Fruit fly (Drosophila melanogaster): Measurements from ENCODE around the gene Alg10.
A peak's percentile ranks its signal among the peaks of the same experiment; 100 is the strongest.

Gene Alg10

DNA sequence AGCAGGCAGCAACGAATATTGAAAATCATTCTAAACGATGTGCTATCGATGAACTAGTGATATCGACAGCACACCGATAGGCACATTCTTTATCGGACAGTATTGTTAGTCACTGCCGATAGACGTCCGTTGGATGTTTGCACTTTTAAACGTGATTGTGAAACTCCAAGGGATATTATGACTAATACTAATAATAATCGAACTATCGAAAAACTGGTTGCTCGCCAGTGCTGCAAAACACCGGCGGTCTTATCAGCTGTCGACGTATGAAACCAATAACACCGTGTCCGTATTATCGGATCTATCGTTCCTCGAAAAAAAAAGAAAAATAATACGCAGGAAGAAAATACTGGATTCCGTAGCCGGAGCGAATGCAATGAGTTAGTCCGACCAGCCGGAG lies 45.7 kb downstream of the Alg10 start, which contains the start of the genes Ube3a and CG7600 (continued):
- TF ChIP-seq CG18619 (GFP tag; optimal IDR thresholded peaks at IDR 0.05), result no peak
- no peak for TF ChIP-seq Hr78 (GFP tag; optimal IDR thresholded peaks at IDR 0.05)
- TF ChIP-seq amos (GFP tag; IDR thresholded peaks at IDR 0.05; ENCODE audit: partially characterized antibody), result peak; percentile 99
- TF ChIP-seq ttk (GFP tag; IDR thresholded peaks at IDR 0.05), result no peak
- TF ChIP-seq dan (GFP tag; IDR thresholded peaks at IDR 0.05), result no peak
- peak; percentile 60 for TF ChIP-seq Elba2 (GFP tag; optimal IDR thresholded peaks at IDR 0.05)
- no peak for TF ChIP-seq tx (GFP tag; optimal IDR thresholded peaks at IDR 0.05)
- TF ChIP-seq NFAT (GFP tag; IDR thresholded peaks at IDR 0.05), result peak; percentile 31; the same call in 1 of the 2 replicates
- TF ChIP-seq Tbp (GFP tag; optimal IDR thresholded peaks at IDR 0.05), result no peak
- peak; percentile 94 for TF ChIP-seq HmgZ (tag; optimal IDR thresholded peaks at IDR 0.05)
- TF ChIP-seq gsb-n (tag; optimal IDR thresholded peaks at IDR 0.05), result peak; percentile 71
- peak; percentile 36 for TF ChIP-seq Antp (GFP tag; optimal IDR thresholded peaks at IDR 0.05)
- TF ChIP-seq CG6654 (GFP tag; optimal IDR thresholded peaks at IDR 0.05), result no peak
- no peak for TF ChIP-seq H15 (GFP tag; IDR thresholded peaks at IDR 0.05)
- TF ChIP-seq CG4617 (GFP tag; optimal IDR thresholded peaks at IDR 0.05; ENCODE audit: borderline replicate concordance), result peak; percentile 52
- TF ChIP-seq lbe (GFP tag; optimal IDR thresholded peaks at IDR 0.05), result peak; percentile 81
- TF ChIP-seq dmrt99B (tag; optimal IDR thresholded peaks at IDR 0.05), result no peak
- TF ChIP-seq crc (GFP tag; optimal IDR thresholded peaks at IDR 0.05), result no peak
- peak; percentile 67 for TF ChIP-seq eyg (GFP tag; optimal IDR thresholded peaks at IDR 0.05)
- peak; percentile 88 for TF ChIP-seq CG12659 (GFP tag; optimal IDR thresholded peaks at IDR 0.05)
- TF ChIP-seq CG18764 (GFP tag; optimal IDR thresholded peaks at IDR 0.05), result peak; percentile 8
- TF ChIP-seq inv (GFP tag; IDR thresholded peaks at IDR 0.05; ENCODE audit: partially characterized antibody), result peak; percentile 97
- peak; percentile 24 for TF ChIP-seq HLH54F (GFP tag; optimal IDR thresholded peaks at IDR 0.05)
- TF ChIP-seq Gsc (GFP tag; IDR thresholded peaks at IDR 0.05), result no peak
- peak; percentile 11 for TF ChIP-seq cg (GFP tag; optimal IDR thresholded peaks at IDR 0.05)
- TF ChIP-seq CG8359 (GFP tag; optimal IDR thresholded peaks at IDR 0.05; ENCODE audit: borderline replicate concordance), result no peak
- TF ChIP-seq Vsx1 (GFP tag; optimal IDR thresholded peaks at IDR 0.05), result peak; percentile 24
- TF ChIP-seq bigmax (GFP tag; optimal IDR thresholded peaks at IDR 0.05), result no peak
- TF ChIP-seq CG1233 (GFP tag; optimal IDR thresholded peaks at IDR 0.05), result no peak
- TF ChIP-seq Mad (GFP tag; optimal IDR thresholded peaks at IDR 0.05), result no peak
- TF ChIP-seq CG6854 (GFP tag; optimal IDR thresholded peaks at IDR 0.05), result no peak
- no peak for TF ChIP-seq fd96Cb (tag; optimal IDR thresholded peaks at IDR 0.05)
- no peak for TF ChIP-seq z (GFP tag; IDR thresholded peaks at IDR 0.05)
- TF ChIP-seq p53 (GFP tag; optimal IDR thresholded peaks at IDR 0.05), result peak; percentile 7
- peak; percentile 20 for TF ChIP-seq CG17385 (GFP tag; optimal IDR thresholded peaks at IDR 0.05)
- TF ChIP-seq Kr (GFP tag; optimal IDR thresholded peaks at IDR 0.05), result no peak
- peak; percentile 73 for TF ChIP-seq sqz (GFP tag; optimal IDR thresholded peaks at IDR 0.05)
- no peak for TF ChIP-seq pros (GFP tag; optimal IDR thresholded peaks at IDR 0.05)
- TF ChIP-seq scrt (GFP tag; optimal IDR thresholded peaks at IDR 0.05), result peak; percentile 65
- TF ChIP-seq CTCF (GFP tag; optimal IDR thresholded peaks at IDR 0.05), result peak; percentile 13
- TF ChIP-seq lov (optimal IDR thresholded peaks at IDR 0.05), result no peak
- TF ChIP-seq lov (GFP tag; IDR thresholded peaks at IDR 0.05), result no peak
- peak; percentile 68 for TF ChIP-seq CG4424 (GFP tag; optimal IDR thresholded peaks at IDR 0.05)
- no peak for TF ChIP-seq Blimp-1 (GFP tag; optimal IDR thresholded peaks at IDR 0.05)
- peak; percentile 16 for TF ChIP-seq nom (GFP tag; optimal IDR thresholded peaks at IDR 0.05)
- peak; percentile 70 for TF ChIP-seq pho (GFP tag; optimal IDR thresholded peaks at IDR 0.05)
- no peak for TF ChIP-seq CG12104 (GFP tag; optimal IDR thresholded peaks at IDR 0.05)
- TF ChIP-seq otp (GFP tag; IDR thresholded peaks at IDR 0.05), result no peak
- TF ChIP-seq D19B (GFP tag; optimal IDR thresholded peaks at IDR 0.05), result no peak
- peak; percentile 53 for TF ChIP-seq phol (tag; optimal IDR thresholded peaks at IDR 0.05)
- peak; percentile 5 for TF ChIP-seq CG10209 (GFP tag; optimal IDR thresholded peaks at IDR 0.05)
- TF ChIP-seq fd64A (GFP tag; optimal IDR thresholded peaks at IDR 0.05), result no peak

Measured in whole organism, embryonic.